Fruit fly (Drosophila melanogaster) whole organism, wandering third instar larva: Measurements from ENCODE around the gene CG5781.

Experiments used
- Abd-B ChIP-seq: fragments of >200 bp; optimal IDR thresholded peaks from 2 replicates; lab custom pipeline; 2017; ENCODE audit warnings: missing biosample characterization, missing genetic modification characterization
- CG32264 ChIP-seq: fragments of 200-800 bp; sonication (Bioruptor generic); optimal IDR thresholded peaks from 2 replicates; lab custom pipeline; 2016; ENCODE audit warnings: missing biosample characterization, missing genetic modification characterization
- HLH106 ChIP-seq: fragments of 200-800 bp; optimal IDR thresholded peaks from 3 replicates; lab custom pipeline; 2019; ENCODE audit warnings: missing biosample characterization, mild to moderate bottlenecking, missing genetic modification characterization, moderate library complexity
- Hr78 ChIP-seq: fragments of >200 bp; optimal IDR thresholded peaks from 2 replicates; lab custom pipeline; 2017; ENCODE audit warnings: missing biosample characterization, missing genetic modification characterization
- OdsH ChIP-seq: fragments of 200-800 bp; sonication (Bioruptor generic); optimal IDR thresholded peaks from 2 replicates; lab custom pipeline; 2016; ENCODE audit warnings: missing biosample characterization, mild to moderate bottlenecking, missing genetic modification characterization
- dsf ChIP-seq: sonication (Bioruptor generic); optimal IDR thresholded peaks from 2 replicates; lab custom pipeline; 2016; ENCODE audit warnings: missing biosample characterization, missing genetic modification characterization, borderline replicate concordance

dm6 chr2L:12681603-12682368, 15.3 kb downstream of the CG5781 start:
- TF ChIP-seq OdsH (GFP tag; lab: Kevin White, UChicago) (no peak), Abd-B (no peak), dsf (GFP tag; lab: Kevin White, UChicago) (no peak), HLH106 (tag; lab: Kevin White, UChicago) (no peak), Hr78 (GFP tag; lab: Kevin White, UChicago) (no peak), CG32264 (GFP tag; lab: Kevin White, UChicago) (no peak)
